Fruit fly (Drosophila melanogaster): ENCODE measurements around the gene Hmt-1.

Gene Hmt-1

DNA sequence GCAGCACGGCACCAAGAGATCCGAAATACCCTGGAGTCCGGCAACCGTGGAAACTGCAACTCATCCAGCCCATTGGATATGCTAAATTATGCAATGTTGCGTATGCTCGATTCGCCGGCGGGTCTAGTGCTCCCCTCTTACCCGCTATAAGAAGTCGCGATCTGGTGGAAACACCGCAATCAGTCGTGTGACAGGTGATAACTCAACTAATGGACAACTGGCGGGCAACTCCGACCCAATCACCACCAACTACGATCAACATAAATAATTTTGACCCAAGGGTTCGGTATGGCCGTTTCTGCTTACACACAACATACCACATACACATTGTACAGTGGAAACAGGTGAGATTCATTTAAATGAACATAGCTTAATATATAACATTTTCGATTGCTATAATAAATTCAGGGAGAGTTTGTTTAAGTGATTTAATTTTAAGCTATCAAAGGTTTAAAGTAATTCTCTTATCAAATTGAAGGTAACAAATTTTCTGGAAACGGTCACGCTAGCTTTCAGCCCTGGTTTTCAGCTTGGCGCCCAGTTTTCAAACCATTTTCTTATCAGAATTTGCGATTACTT lies at the start of gene Hmt-1:
Gene Hmt-1, minus strand, starts transcription at position 282 of the 579 bp plus-strand sequence.
- TF ChIP-seq CG14710 (tag; optimal IDR thresholded peaks at IDR 0.05) (peak; percentile 80), schlank (tag; optimal IDR thresholded peaks at IDR 0.05) (no peak), CG13287 (GFP tag; IDR thresholded peaks at IDR 0.05; ENCODE audit: partially characterized antibody) (peak; percentile 26), E2f2 (GFP tag; IDR thresholded peaks at IDR 0.05) (peak; percentile 97), CG4404 (GFP tag; IDR thresholded peaks at IDR 0.05) (no peak), trem (tag; optimal IDR thresholded peaks at IDR 0.05) (peak; percentile 83), CG17186 (GFP tag; optimal IDR thresholded peaks at IDR 0.05) (peak; percentile 57), CG9797 (GFP tag; optimal IDR thresholded peaks at IDR 0.05) (peak; percentile 92), Fer2 (tag; optimal IDR thresholded peaks at IDR 0.05) (no peak), Hr78 (GFP tag; optimal IDR thresholded peaks at IDR 0.05) (peak in 1 of 2 experiments; percentile 69), ssp (GFP tag; IDR thresholded peaks at IDR 0.05) (peak; percentile 74), fu2 (GFP tag; optimal IDR thresholded peaks at IDR 0.05) (no peak), ems (GFP tag; optimal IDR thresholded peaks at IDR 0.05) (peak; percentile 14), CG15269 (tag; optimal IDR thresholded peaks at IDR 0.05) (no peak), Jarid2 (GFP tag; optimal IDR thresholded peaks at IDR 0.05) (peak; percentile 51), Stat92E (GFP tag; optimal IDR thresholded peaks at IDR 0.05) (peak in 1 of 3 experiments; percentile 29), CG7928 (GFP tag; optimal IDR thresholded peaks at IDR 0.05) (peak; percentile 96), Nf-YB (GFP tag; optimal IDR thresholded peaks at IDR 0.05) (peak; percentile 34), zen (tag; optimal IDR thresholded peaks at IDR 0.05) (peak; percentile 38), Med (GFP tag) (peak; percentile 81), Max (GFP tag; optimal IDR thresholded peaks at IDR 0.05) (peak; percentile 1), Dip3 (GFP tag; optimal IDR thresholded peaks at IDR 0.05) (no peak), abd-A (tag; optimal IDR thresholded peaks at IDR 0.05) (no peak), da (GFP tag; optimal IDR thresholded peaks at IDR 0.05) (no peak), CG7357 (GFP tag; IDR thresholded peaks at IDR 0.05) (peak; percentile 92), Sin3A (optimal IDR thresholded peaks at IDR 0.05) (peak; percentile 85), CG10979 (tag; optimal IDR thresholded peaks at IDR 0.05) (peak; percentile 32), gfzf (GFP tag; optimal IDR thresholded peaks at IDR 0.05) (peak; percentile 91), Sry-δ (GFP tag; optimal IDR thresholded peaks at IDR 0.05) (peak; percentile 42), vvl (GFP tag; IDR thresholded peaks at IDR 0.05) (peak; percentile 81), grau (tag; optimal IDR thresholded peaks at IDR 0.05) (peak; percentile 77), insv (GFP tag; optimal IDR thresholded peaks at IDR 0.05) (peak; percentile 95 to 99), wor (GFP tag; IDR thresholded peaks at IDR 0.05) (no peak), Hmr (GFP tag; optimal IDR thresholded peaks at IDR 0.05) (peak; percentile 8), cwo (GFP tag; optimal IDR thresholded peaks at IDR 0.05) (peak; percentile 8), z (GFP tag; IDR thresholded peaks at IDR 0.05) (0 out of 3 replicates have a peak, but pooled peaks have one; percentile 28), row (GFP tag; IDR thresholded peaks at IDR 0.05) (peak; percentile 67), ttk (GFP tag; IDR thresholded peaks at IDR 0.05) (no peak), chif (GFP tag; optimal IDR thresholded peaks at IDR 0.05) (peak in 1 of 2 experiments; percentile 6), exex (tag; optimal IDR thresholded peaks at IDR 0.05) (peak; percentile 13), org-1 (GFP tag; optimal IDR thresholded peaks at IDR 0.05) (no peak), CG18262 (tag; optimal IDR thresholded peaks at IDR 0.05) (no peak), gsb-n (tag; optimal IDR thresholded peaks at IDR 0.05) (peak; percentile 40), crp (GFP tag; optimal IDR thresholded peaks at IDR 0.05) (peak in 1 of 2 experiments; percentile 32), CG13424 (tag; optimal IDR thresholded peaks at IDR 0.05) (peak; percentile 5), CG2202 (tag; optimal IDR thresholded peaks at IDR 0.05) (peak; percentile 1), nmo (GFP tag; optimal IDR thresholded peaks at IDR 0.05) (peak; percentile 67), CG8388 (GFP tag; optimal IDR thresholded peaks at IDR 0.05) (no peak), pzg (GFP tag; optimal IDR thresholded peaks at IDR 0.05) (peak; percentile 86)
